Fruit fly (Drosophila melanogaster) whole organism, pupa: ENCODE measurements around the gene CG46026.

Experiments
- CG10348 ChIP-seq: fragments of 200-800 bp; sonication (Bioruptor generic); IDR thresholded peaks from 2 replicates; pipeline ENCODE4 v1.3.6; 2022; ENCODE audit warnings: missing biosample characterization, missing genetic modification characterization
- CG12605 ChIP-seq: fragments of 200-800 bp; sonication (Bioruptor generic); IDR thresholded peaks from 2 replicates; pipeline ENCODE4 v1.3.6; 2022; ENCODE audit warnings: missing biosample characterization, missing genetic modification characterization
- CG13204 ChIP-seq: fragments of 200-800 bp; sonication (Bioruptor generic); optimal IDR thresholded peaks from 2 replicates; lab custom pipeline; 2018; ENCODE audit warnings: missing biosample characterization, mild to moderate bottlenecking, missing genetic modification characterization, moderate library complexity
- CG14655 ChIP-seq: fragments of 200-800 bp; sonication (Bioruptor generic); optimal IDR thresholded peaks from 3 replicates; lab custom pipeline; 2017; ENCODE audit warnings: mild to moderate bottlenecking, missing biosample characterization, missing genetic modification reagents, missing genetic modification characterization
- CG15710 ChIP-seq: fragments of 200-800 bp; sonication (Bioruptor generic); optimal IDR thresholded peaks from 2 replicates; lab custom pipeline; 2018; ENCODE audit warnings: missing biosample characterization, mild to moderate bottlenecking, missing genetic modification characterization, moderate library complexity
- CG17806 ChIP-seq: fragments of 200-800 bp; sonication (Bioruptor generic); optimal IDR thresholded peaks from 2 replicates; lab custom pipeline; 2018; ENCODE audit warnings: missing biosample characterization, mild to moderate bottlenecking, missing genetic modification characterization, moderate library complexity
- CG32121 ChIP-seq: fragments of 200-800 bp; sonication (Bioruptor generic); IDR thresholded peaks from 2 replicates; pipeline ENCODE4 v1.3.6; 2022; ENCODE audit warnings: missing biosample characterization, missing genetic modification characterization
- CG34367 ChIP-seq: fragments of 200-800 bp; sonication (Bioruptor generic); optimal IDR thresholded peaks from 2 replicates; lab custom pipeline; 2018; ENCODE audit warnings: missing biosample characterization, mild to moderate bottlenecking, missing genetic modification characterization
- CG4496 ChIP-seq: fragments of 200-800 bp; sonication (Bioruptor generic); IDR thresholded peaks from 3 replicates; pipeline ENCODE4 v1.3.6; 2022; ENCODE audit warnings: missing biosample characterization, missing genetic modification characterization
- CG8159 ChIP-seq: fragments of 200-800 bp; sonication (Bioruptor generic); optimal IDR thresholded peaks from 3 replicates; lab custom pipeline; 2018; ENCODE audit warnings: missing biosample characterization, mild to moderate bottlenecking, missing genetic modification characterization, moderate library complexity
- CG8301 ChIP-seq: fragments of 200-800 bp; sonication (Bioruptor generic); optimal IDR thresholded peaks from 2 replicates; lab custom pipeline; 2018; ENCODE audit warnings: missing biosample characterization, mild to moderate bottlenecking, missing genetic modification characterization
- CG9948 ChIP-seq: fragments of 200-800 bp; sonication (Bioruptor generic); optimal IDR thresholded peaks from 2 replicates; lab custom pipeline; 2018; ENCODE audit warnings: missing biosample characterization, mild to moderate bottlenecking, missing genetic modification characterization, moderate library complexity
- D1 ChIP-seq: fragments of 200-800 bp; sonication (Bioruptor generic); optimal IDR thresholded peaks from 2 replicates; lab custom pipeline; 2018; ENCODE audit warnings: missing biosample characterization, mild to moderate bottlenecking, missing genetic modification characterization, moderate library complexity
- EcR ChIP-seq: fragments of 200-800 bp; sonication (Bioruptor generic); optimal IDR thresholded peaks from 3 replicates; lab custom pipeline; 2019; ENCODE audit warnings: missing biosample characterization, missing genetic modification characterization, mild to moderate bottlenecking, moderate library complexity, missing genetic modification reagents
- Ets98B ChIP-seq: fragments of 200-800 bp; sonication (Bioruptor generic); IDR thresholded peaks from 2 replicates; pipeline ENCODE4 v1.3.6; 2022; ENCODE audit warnings: missing biosample characterization, missing genetic modification characterization
- Pif1A ChIP-seq: fragments of 200-800 bp; sonication (Bioruptor generic); optimal IDR thresholded peaks from 3 replicates; lab custom pipeline; 2016; ENCODE audit warnings: missing biosample characterization, missing genetic modification characterization
- Pif1B ChIP-seq: fragments of 200-800 bp; sonication (Bioruptor generic); optimal IDR thresholded peaks from 3 replicates; lab custom pipeline; 2016; ENCODE audit warnings: missing biosample characterization, missing genetic modification characterization
- Snoo ChIP-seq: fragments of 200-800 bp; sonication (Bioruptor generic); optimal IDR thresholded peaks from 3 replicates; lab custom pipeline; 2017; ENCODE audit warnings: missing biosample characterization, mild to moderate bottlenecking, missing genetic modification characterization, inconsistent platforms
- fd96Ca ChIP-seq: fragments of 200-800 bp; sonication (Bioruptor generic); IDR thresholded peaks from 3 replicates; pipeline ENCODE4 v1.3.6; 2022; ENCODE audit warnings: missing biosample characterization, missing genetic modification characterization
- gl ChIP-seq: fragments of 200-800 bp; sonication (Bioruptor generic); optimal IDR thresholded peaks from 2 replicates; lab custom pipeline; 2018; ENCODE audit warnings: missing biosample characterization, mild to moderate bottlenecking, missing genetic modification characterization
- rn ChIP-seq: fragments of 200-800 bp; sonication (Bioruptor generic); IDR thresholded peaks from 2 replicates; pipeline ENCODE4 v1.3.6; 2022; ENCODE audit warnings: missing biosample characterization, missing genetic modification characterization

Gene CG46026

DNA sequence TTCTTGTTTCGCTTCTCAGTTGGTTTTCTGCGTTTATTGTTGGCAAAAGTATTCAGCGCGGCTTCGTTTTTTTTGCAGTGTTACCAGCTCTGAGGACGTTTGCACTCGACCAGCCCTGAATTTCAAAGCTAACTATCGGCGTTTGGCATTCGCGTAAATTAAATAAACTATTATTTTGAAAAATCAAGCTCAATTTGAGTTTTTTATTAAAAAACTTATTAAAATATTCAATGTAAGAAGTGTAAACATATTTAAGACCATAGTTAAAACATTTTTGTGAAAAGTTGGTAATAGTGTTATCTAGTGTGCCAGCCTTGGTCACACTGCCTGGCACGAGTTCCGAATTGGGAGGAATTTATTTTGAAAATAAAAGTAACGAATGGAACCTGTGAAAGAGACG is 39.1 kb downstream of the CG46026 start, which contains the start of the genes SmD2 and CG18048:
Gene SmD2, minus strand, starts transcription at position 98 of the 400 bp plus-strand sequence.
Gene CG18048, plus strand, starts transcription at position 298 of the 400 bp plus-strand sequence.
- no peak for TF ChIP-seq CG13204
- TF ChIP-seq, all 21 proteins: peak for 0

- TF ChIP-seq EcR (GFP tag; lab: Kevin White, UChicago) (no peak), CG8159 (tag; lab: Kevin White, UChicago) (no peak)
Observed at dm6 chr3R:6348943-6349342, 42.3 kb downstream of the CG46026 start, which contains the start of gene Hr83. TSS of gene Hr83 (plus strand) at chr3R:6349243.

dm6 chr3R:6350755-6351154 is 44.1 kb downstream of the CG46026 start, which contains the start of gene Pak:
TSS of gene Pak (plus strand) at chr3R:6350896.
- no peak for TF ChIP-seq Pif1A (GFP tag; lab: Kevin White, UChicago)
- TF ChIP-seq CG8159 (tag; lab: Kevin White, UChicago) = no peak
- TF ChIP-seq CG8301 = no peak
- no peak for TF ChIP-seq CG12605
- TF ChIP-seq Ets98B (GFP tag; lab: Robert Waterston, UW) = no peak
- no peak for TF ChIP-seq CG10348 (GFP tag; lab: Robert Waterston, UW)
- no peak for TF ChIP-seq CG14655 (GFP tag; lab: Kevin White, UChicago)
- no peak for TF ChIP-seq Snoo (tag; lab: Kevin White, UChicago)
- TF ChIP-seq CG4496 (GFP tag; lab: Robert Waterston, UW) = no peak
- no peak for TF ChIP-seq CG15710 (tag; lab: Kevin White, UChicago)
- TF ChIP-seq gl (tag; lab: Kevin White, UChicago) = no peak
- TF ChIP-seq CG34367 (tag; lab: Kevin White, UChicago) = no peak
- no peak for TF ChIP-seq CG9948 (tag; lab: Kevin White, UChicago)
- TF ChIP-seq CG17806 = no peak
- TF ChIP-seq rn = no peak
- no peak for TF ChIP-seq CG32121 (GFP tag; lab: Robert Waterston, UW)
- no peak for TF ChIP-seq Pif1B (GFP tag; lab: Kevin White, UChicago)
- no peak for TF ChIP-seq CG13204
- TF ChIP-seq, all 21 proteins: peak for 0

DNA sequence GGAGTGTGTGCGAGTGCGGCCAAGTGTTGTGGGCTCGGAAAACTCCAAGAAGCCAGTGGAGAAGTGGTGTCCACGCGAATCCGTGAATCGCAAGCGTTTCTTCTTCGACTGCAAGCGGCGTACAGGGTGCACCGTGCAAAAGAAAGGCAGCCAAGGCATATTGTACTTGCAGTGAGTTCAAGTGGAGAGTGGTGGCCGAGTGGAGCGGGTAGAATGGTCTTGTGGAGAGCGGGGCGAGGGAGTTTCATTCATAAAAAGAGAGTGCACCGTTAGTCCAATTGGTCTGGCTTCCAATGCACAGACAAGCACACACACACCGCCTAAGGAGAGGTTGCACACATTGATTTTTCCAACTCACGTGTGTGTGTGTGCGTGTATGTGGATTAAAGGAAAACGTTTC is 44.5 kb downstream of the CG46026 start:
- no peak; the same call in 1 of the 2 replicates for TF ChIP-seq Ets98B (GFP tag; lab: Robert Waterston, UW)
- TF ChIP-seq EcR (GFP tag; lab: Kevin White, UChicago) = peak; percentile 23
- TF ChIP-seq CG4496 (GFP tag; lab: Robert Waterston, UW) = peak; percentile 16; the same call in 1 of the 3 replicates
- TF ChIP-seq, all 21 proteins: peak for 2

dm6 chr3R:6351696-6352378 is 45.2 kb downstream of the CG46026 start:
- TF ChIP-seq CG34367 (tag; lab: Kevin White, UChicago) (peak; percentile 6), D1 (no peak), Ets98B (GFP tag; lab: Robert Waterston, UW) (0 out of 2 replicates have a peak, but pooled peaks have one; percentile 22), CG32121 (GFP tag; lab: Robert Waterston, UW) (peak; percentile 54; the same call in 1 of the 2 replicates), CG12605 (no peak), gl (tag; lab: Kevin White, UChicago) (no peak), CG4496 (GFP tag; lab: Robert Waterston, UW) (0 out of 3 replicates have a peak, but pooled peaks have one; percentile 5), Pif1A (GFP tag; lab: Kevin White, UChicago) (peak; percentile 59), CG8301 (peak; percentile 75), fd96Ca (GFP tag; lab: Robert Waterston, UW) (peak; percentile 46; the same call in 1 of the 3 replicates), CG14655 (GFP tag; lab: Kevin White, UChicago) (peak; percentile 80), CG8159 (tag; lab: Kevin White, UChicago) (peak; percentile 30), CG9948 (tag; lab: Kevin White, UChicago) (peak; percentile 30), CG17806 (peak; percentile 31), Pif1B (GFP tag; lab: Kevin White, UChicago) (peak; percentile 27), CG15710 (tag; lab: Kevin White, UChicago) (peak; percentile 26), CG13204 (no peak)
- TF ChIP-seq, all 21 proteins: peak for 13

- TF ChIP-seq fd96Ca (GFP tag; lab: Robert Waterston, UW) = no peak
- TF ChIP-seq CG14655 (GFP tag; lab: Kevin White, UChicago) = no peak
- no peak for TF ChIP-seq gl (tag; lab: Kevin White, UChicago)
- no peak for TF ChIP-seq CG15710 (tag; lab: Kevin White, UChicago)
- TF ChIP-seq Pif1B (GFP tag; lab: Kevin White, UChicago) = no peak
- no peak for TF ChIP-seq CG9948 (tag; lab: Kevin White, UChicago)
- TF ChIP-seq CG34367 (tag; lab: Kevin White, UChicago) = no peak
- TF ChIP-seq, all 21 proteins: peak for 0
Observed at dm6 chr3R:6352436-6352835, 45.8 kb downstream of the CG46026 start.
